Fruit fly (Drosophila melanogaster) whole organism, embryonic: ENCODE results near the gene CG32811.

Source experiments
- CG10147 ChIP-seq: fragments of 200-800 bp; sonication (Bioruptor generic); optimal IDR thresholded peaks from 2 replicates; lab custom pipeline; 2019; ENCODE audit warnings: missing biosample characterization, mild to moderate bottlenecking, missing genetic modification characterization, moderate library complexity
- CG11085 ChIP-seq: fragments of 200-800 bp; sonication (Bioruptor generic); IDR thresholded peaks from 2 replicates; pipeline ENCODE4 v1.3.6; 2022; ENCODE audit warnings: missing biosample characterization, missing genetic modification characterization
- CG11695 ChIP-seq: fragments of 200-800 bp; sonication (Bioruptor generic); IDR thresholded peaks from 3 replicates; pipeline ENCODE4 v1.3.6; 2022; ENCODE audit warnings: missing biosample characterization, missing genetic modification characterization
- CG12071 ChIP-seq: fragments of 200-800 bp; sonication (Bioruptor generic); optimal IDR thresholded peaks from 3 replicates; lab custom pipeline; 2018; ENCODE audit warnings: missing biosample characterization, mild to moderate bottlenecking, missing genetic modification characterization
- CG12299 ChIP-seq: fragments of 200-800 bp; sonication (Bioruptor generic); optimal IDR thresholded peaks from 2 replicates; lab custom pipeline; 2018; ENCODE audit warnings: missing biosample characterization, mild to moderate bottlenecking, missing genetic modification characterization
- CG12744 ChIP-seq: fragments of 200-800 bp; sonication (Bioruptor generic); optimal IDR thresholded peaks from 2 replicates; lab custom pipeline; 2016; ENCODE audit warnings: missing biosample characterization, missing genetic modification characterization
- CG14441 ChIP-seq: fragments of 200-800 bp; sonication (Bioruptor generic); IDR thresholded peaks from 2 replicates; pipeline ENCODE4 v1.3.6; 2022; ENCODE audit warnings: missing biosample characterization, missing genetic modification characterization
- CG15011 ChIP-seq: fragments of 200-800 bp; sonication (Bioruptor generic); optimal IDR thresholded peaks from 3 replicates; lab custom pipeline; 2018; ENCODE audit warnings: missing biosample characterization, mild to moderate bottlenecking, missing genetic modification characterization
- CG1647 ChIP-seq: fragments of 200-800 bp; sonication (Bioruptor generic); optimal IDR thresholded peaks from 3 replicates; lab custom pipeline; 2016; ENCODE audit warnings: missing biosample characterization, missing genetic modification characterization
- CG17568 ChIP-seq: fragments of 200-800 bp; sonication (Bioruptor generic); optimal IDR thresholded peaks from 2 replicates; lab custom pipeline; 2018; ENCODE audit warnings: missing biosample characterization, mild to moderate bottlenecking, missing genetic modification characterization, moderate library complexity
- CG18262 ChIP-seq: fragments of 200-800 bp; optimal IDR thresholded peaks from 3 replicates; lab custom pipeline; 2019; ENCODE audit warnings: missing biosample characterization, mild to moderate bottlenecking, missing genetic modification characterization, moderate library complexity
- CG18599 ChIP-seq: fragments of 200-800 bp; sonication (Bioruptor generic); optimal IDR thresholded peaks from 3 replicates; lab custom pipeline; 2017; ENCODE audit warnings: missing biosample characterization, missing genetic modification characterization, mild to moderate bottlenecking, moderate library complexity, missing genetic modification reagents
- CG2678 ChIP-seq: fragments of 200-800 bp; sonication (Bioruptor generic); optimal IDR thresholded peaks from 3 replicates; lab custom pipeline; 2019; ENCODE audit warnings: missing biosample characterization, mild to moderate bottlenecking, missing genetic modification characterization, moderate library complexity
- CG31365 ChIP-seq: fragments of 200-800 bp; sonication (Bioruptor generic); optimal IDR thresholded peaks from 2 replicates; lab custom pipeline; 2018; ENCODE audit warnings: missing biosample characterization, mild to moderate bottlenecking, missing genetic modification characterization
- CG32532 ChIP-seq: fragments of 200-800 bp; sonication (Bioruptor generic); IDR thresholded peaks from 2 replicates; pipeline ENCODE4 v1.3.6; 2022; ENCODE audit warnings: missing biosample characterization, missing genetic modification characterization
- CG3995 ChIP-seq: fragments of 200-800 bp; sonication (Bioruptor generic); optimal IDR thresholded peaks from 3 replicates; lab custom pipeline; 2016; ENCODE audit warnings: missing biosample characterization, missing genetic modification characterization
- CG6254 ChIP-seq: fragments of 200-800 bp; sonication (Bioruptor generic); optimal IDR thresholded peaks from 3 replicates; lab custom pipeline; 2017; ENCODE audit warnings: mild to moderate bottlenecking, missing biosample characterization, missing genetic modification reagents, missing genetic modification characterization
- CG7839 ChIP-seq: fragments of 200-800 bp; sonication (Bioruptor generic); optimal IDR thresholded peaks from 3 replicates; lab custom pipeline; 2018; ENCODE audit warnings: missing biosample characterization, mild to moderate bottlenecking, missing genetic modification characterization, moderate library complexity
- CG8281 ChIP-seq: fragments of 200-800 bp; sonication (Bioruptor generic); optimal IDR thresholded peaks from 2 replicates; lab custom pipeline; 2018; ENCODE audit warnings: missing biosample characterization, mild to moderate bottlenecking, missing genetic modification characterization, moderate library complexity
- CG9876 ChIP-seq: fragments of 200-800 bp; sonication (Bioruptor generic); optimal IDR thresholded peaks from 2 replicates; lab custom pipeline; 2016; ENCODE audit warnings: missing biosample characterization, missing genetic modification characterization
- Camta ChIP-seq: fragments of 200-800 bp; sonication (Bioruptor generic); optimal IDR thresholded peaks from 2 replicates; lab custom pipeline; 2016; ENCODE audit warnings: missing biosample characterization, missing genetic modification characterization
- Chrac-16 ChIP-seq: fragments of 200-800 bp; sonication (Bioruptor generic); optimal IDR thresholded peaks from 3 replicates; lab custom pipeline; 2016; ENCODE audit warnings: missing biosample characterization, missing genetic modification characterization
- Dip3 ChIP-seq: fragments of 200-800 bp; sonication (Bioruptor generic); optimal IDR thresholded peaks from 3 replicates; lab custom pipeline; 2016; ENCODE audit warnings: missing biosample characterization, missing genetic modification characterization
- Drgx ChIP-seq: fragments of 200-800 bp; sonication (Bioruptor generic); IDR thresholded peaks from 2 replicates; pipeline ENCODE4 v1.3.6; 2022; ENCODE audit warnings: missing biosample characterization, missing genetic modification characterization
- Fer1 ChIP-seq: fragments of 200-800 bp; sonication (Bioruptor generic); optimal IDR thresholded peaks from 2 replicates; lab custom pipeline; 2017; ENCODE audit warnings: missing biosample characterization, mild to moderate bottlenecking, missing genetic modification characterization
- Fer2 ChIP-seq: fragments of 200-800 bp; sonication (Bioruptor generic); optimal IDR thresholded peaks from 2 replicates; lab custom pipeline; 2018; ENCODE audit warnings: missing biosample characterization, mild to moderate bottlenecking, missing genetic modification characterization, moderate library complexity
- HLH3B ChIP-seq: fragments of 200-800 bp; sonication (Bioruptor generic); IDR thresholded peaks from 2 replicates; pipeline ENCODE4 v1.3.6; 2022; ENCODE audit warnings: missing biosample characterization, missing genetic modification characterization
- HmgD ChIP-seq: fragments of 200-800 bp; sonication (Bioruptor generic); optimal IDR thresholded peaks from 3 replicates; lab custom pipeline; 2016; ENCODE audit warnings: missing biosample characterization, missing genetic modification characterization
- Optix ChIP-seq: fragments of 200-800 bp; sonication (Bioruptor generic); IDR thresholded peaks from 3 replicates; pipeline ENCODE4 v1.3.6; 2022; ENCODE audit warnings: missing biosample characterization, missing genetic modification characterization
- Ravus ChIP-seq: fragments of 200-800 bp; sonication (Bioruptor generic); IDR thresholded peaks from 2 replicates; pipeline ENCODE4 v1.3.6; 2022; ENCODE audit warnings: missing biosample characterization, missing genetic modification characterization
- Rx ChIP-seq: fragments of 200-800 bp; sonication (Bioruptor generic); IDR thresholded peaks from 2 replicates; pipeline ENCODE4 v1.3.6; 2022; ENCODE audit warnings: missing biosample characterization, missing genetic modification characterization
- al ChIP-seq: fragments of 200-800 bp; sonication (Bioruptor generic); IDR thresholded peaks from 2 replicates; pipeline ENCODE4 v1.3.6; 2022; ENCODE audit warnings: missing biosample characterization, missing genetic modification characterization
- ap ChIP-seq: fragments of 200-800 bp; sonication (Bioruptor generic); IDR thresholded peaks from 2 replicates; pipeline ENCODE4 v1.3.6; 2022; ENCODE audit warnings: missing biosample characterization, missing genetic modification characterization
- ase ChIP-seq: fragments of 200-800 bp; sonication (Bioruptor generic); IDR thresholded peaks from 3 replicates; pipeline ENCODE4 v1.3.6; 2022; ENCODE audit warnings: missing biosample characterization, missing genetic modification characterization
- bab2 ChIP-seq: fragments of 200-800 bp; sonication (Bioruptor generic); optimal IDR thresholded peaks from 2 replicates; lab custom pipeline; 2016; ENCODE audit warnings: missing biosample characterization, missing genetic modification characterization
- bigmax ChIP-seq: fragments of 200-800 bp; sonication (Bioruptor generic); optimal IDR thresholded peaks from 2 replicates; lab custom pipeline; 2018; ENCODE audit warnings: missing biosample characterization, mild to moderate bottlenecking, missing genetic modification characterization
- croc ChIP-seq: fragments of 200-800 bp; sonication (Bioruptor generic); conservative IDR thresholded peaks from 3 replicates; pipeline ENCODE4 v1.3.6; 2022; ENCODE audit warnings: missing biosample characterization, missing genetic modification characterization
- dysf ChIP-seq: fragments of 200-800 bp; sonication (Bioruptor generic); IDR thresholded peaks from 3 replicates; pipeline ENCODE4 v1.3.6; 2022; ENCODE audit warnings: missing biosample characterization, missing genetic modification characterization
- fd3F ChIP-seq: fragments of 200-800 bp; sonication (Bioruptor generic); optimal IDR thresholded peaks from 2 replicates; lab custom pipeline; 2018; ENCODE audit warnings: missing biosample characterization, mild to moderate bottlenecking, missing genetic modification characterization, moderate library complexity
- fu2 ChIP-seq: fragments of 200-800 bp; sonication (Bioruptor generic); optimal IDR thresholded peaks from 2 replicates; lab custom pipeline; 2016; ENCODE audit warnings: missing biosample characterization, missing genetic modification characterization
- gcm2 ChIP-seq: fragments of 200-800 bp; sonication (Bioruptor generic); optimal IDR thresholded peaks from 2 replicates; lab custom pipeline; 2016; ENCODE audit warnings: missing biosample characterization, missing genetic modification characterization
- gem ChIP-seq: fragments of 200-800 bp; sonication (Bioruptor generic); optimal IDR thresholded peaks from 2 replicates; lab custom pipeline; 2019; ENCODE audit warnings: missing biosample characterization, mild to moderate bottlenecking, missing genetic modification characterization, moderate library complexity
- inv ChIP-seq: fragments of 200-800 bp; sonication (Bioruptor generic); IDR thresholded peaks from 2 replicates; pipeline ENCODE4 v1.3.6; 2022; ENCODE audit warnings: missing biosample characterization, missing genetic modification characterization; ENCODE audit not compliant: partially characterized antibody
- kni ChIP-seq: fragments of 200-800 bp; sonication (Bioruptor generic); optimal IDR thresholded peaks from 3 replicates; lab custom pipeline; 2017; ENCODE audit warnings: mild to moderate bottlenecking, missing biosample characterization, missing genetic modification reagents, missing genetic modification characterization
- onecut ChIP-seq: fragments of 200-800 bp; sonication (Bioruptor generic); IDR thresholded peaks from 2 replicates; pipeline ENCODE4 v1.3.6; 2022; ENCODE audit warnings: missing biosample characterization, missing genetic modification characterization
- pnt ChIP-seq: fragments of 200-800 bp; sonication (Bioruptor generic); optimal IDR thresholded peaks from 3 replicates; lab custom pipeline; 2016; ENCODE audit warnings: missing biosample characterization, missing genetic modification characterization
- scrt ChIP-seq: fragments of 200-800 bp; sonication (Bioruptor generic); optimal IDR thresholded peaks from 2 replicates; lab custom pipeline; 2018; ENCODE audit warnings: missing biosample characterization, mild to moderate bottlenecking, missing genetic modification characterization, moderate library complexity
- shn ChIP-seq: fragments of 200-800 bp; sonication (Bioruptor generic); optimal IDR thresholded peaks from 3 replicates; lab custom pipeline; 2016; ENCODE audit warnings: missing biosample characterization, missing genetic modification characterization
- tap ChIP-seq: fragments of 200-800 bp; optimal IDR thresholded peaks from 3 replicates; lab custom pipeline; 2019; ENCODE audit warnings: missing biosample characterization, mild to moderate bottlenecking, missing genetic modification characterization, moderate library complexity
- trem ChIP-seq: fragments of 200-800 bp; optimal IDR thresholded peaks from 3 replicates; lab custom pipeline; 2019; ENCODE audit warnings: missing biosample characterization, mild to moderate bottlenecking, missing genetic modification characterization, moderate library complexity
- unpg ChIP-seq: fragments of 200-800 bp; sonication (Bioruptor generic); optimal IDR thresholded peaks from 3 replicates; lab custom pipeline; 2018; ENCODE audit warnings: missing biosample characterization, mild to moderate bottlenecking, missing genetic modification characterization, moderate library complexity

CG32811 gene

DNA sequence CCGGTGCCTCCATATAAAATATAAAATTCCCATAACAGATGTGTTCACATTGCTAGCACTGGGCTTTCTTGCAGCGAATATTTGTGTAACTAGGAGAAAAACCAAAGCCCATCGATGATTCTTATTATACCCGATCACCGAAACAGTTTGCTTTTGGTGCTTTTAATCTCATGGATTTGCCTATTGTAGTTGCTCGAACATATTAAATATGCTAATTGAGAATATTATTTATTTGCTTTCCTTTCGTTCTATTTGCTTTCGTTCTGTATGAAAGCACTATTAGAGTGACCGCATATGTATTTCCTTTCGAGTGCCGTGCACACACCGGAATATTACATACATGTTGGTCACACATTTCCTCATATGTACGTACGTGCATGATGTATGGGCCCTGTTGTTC lies 27.5 kb downstream of the CG32811 start (continued):
- TF ChIP-seq CG12299 (tag; lab: Kevin White, UChicago) (no peak), shn (GFP tag; lab: Kevin White, UChicago) (no peak), onecut (0 out of 2 replicates have a peak, but pooled peaks have one; percentile 24), CG10147 (GFP tag; lab: Kevin White, UChicago) (peak; percentile 6), CG11085 (GFP tag; lab: Robert Waterston, UW) (peak; percentile 40; the same call in 1 of the 2 replicates), Camta (GFP tag; lab: Kevin White, UChicago) (no peak), Chrac-16 (no peak), fd3F (GFP tag; lab: Kevin White, UChicago) (peak; percentile 18), Fer1 (GFP tag; lab: Kevin White, UChicago) (peak; percentile 49), CG18599 (GFP tag; lab: Kevin White, UChicago) (peak; percentile 78), CG32532 (GFP tag; lab: Robert Waterston, UW) (peak; percentile 53; the same call in 1 of the 2 replicates), Optix (no peak), CG1647 (GFP tag; lab: Kevin White, UChicago) (peak; percentile 1), Ravus (GFP tag; lab: Robert Waterston, UW) (no peak), CG12071 (GFP tag; lab: Kevin White, UChicago) (peak; percentile 37), scrt (peak; percentile 27), inv (GFP tag; lab: Robert Waterston, UW) (no peak), CG12744 (GFP tag; lab: Kevin White, UChicago) (no peak), CG8281 (tag; lab: Kevin White, UChicago) (no peak), ase (no peak), CG11695 (GFP tag; lab: Robert Waterston, UW) (peak; percentile 34; the same call in 1 of the 3 replicates), croc (GFP tag; lab: Robert Waterston, UW) (0 out of 3 replicates have a peak, but pooled peaks have one; percentile 29), CG6254 (GFP tag; lab: Kevin White, UChicago) (no peak), unpg (peak; percentile 34), CG17568 (peak; percentile 28), HLH3B (GFP tag; lab: Robert Waterston, UW) (peak; percentile 39; the same call in 1 of the 2 replicates), bigmax (GFP tag; lab: Kevin White, UChicago) (no peak), CG18262 (peak; percentile 55), trem (peak; percentile 9), tap (tag; lab: Kevin White, UChicago) (peak; percentile 29), Rx (GFP tag; lab: Robert Waterston, UW) (no peak), dysf (peak; percentile 65), kni (peak; percentile 63), CG14441 (GFP tag; lab: Robert Waterston, UW) (peak; percentile 18; the same call in 1 of the 2 replicates), Dip3 (GFP tag; lab: Kevin White, UChicago) (peak; percentile 53), CG15011 (peak; percentile 42), fu2 (no peak), gcm2 (no peak), Drgx (GFP tag; lab: Robert Waterston, UW) (0 out of 2 replicates have a peak, but pooled peaks have one; percentile 7), gem (peak; percentile 65), CG9876 (GFP tag; lab: Kevin White, UChicago) (no peak), pnt (GFP tag; lab: Kevin White, UChicago) (no peak), HmgD (GFP tag; lab: Kevin White, UChicago) (no peak), bab2 (GFP tag; lab: Kevin White, UChicago) (peak; percentile 22), Fer2 (tag; lab: Kevin White, UChicago) (peak; percentile 18), al (peak; percentile 36; the same call in 1 of the 2 replicates), ap (GFP tag; lab: Robert Waterston, UW) (no peak), CG31365 (peak; percentile 13), CG2678 (peak; percentile 77), CG3995 (GFP tag; lab: Kevin White, UChicago) (no peak), CG7839 (tag; lab: Kevin White, UChicago) (peak; percentile 70)
